Worm (Caenorhabditis elegans): ENCODE results near the gene ZK1290.15.

Gene ZK1290.15

DNA sequence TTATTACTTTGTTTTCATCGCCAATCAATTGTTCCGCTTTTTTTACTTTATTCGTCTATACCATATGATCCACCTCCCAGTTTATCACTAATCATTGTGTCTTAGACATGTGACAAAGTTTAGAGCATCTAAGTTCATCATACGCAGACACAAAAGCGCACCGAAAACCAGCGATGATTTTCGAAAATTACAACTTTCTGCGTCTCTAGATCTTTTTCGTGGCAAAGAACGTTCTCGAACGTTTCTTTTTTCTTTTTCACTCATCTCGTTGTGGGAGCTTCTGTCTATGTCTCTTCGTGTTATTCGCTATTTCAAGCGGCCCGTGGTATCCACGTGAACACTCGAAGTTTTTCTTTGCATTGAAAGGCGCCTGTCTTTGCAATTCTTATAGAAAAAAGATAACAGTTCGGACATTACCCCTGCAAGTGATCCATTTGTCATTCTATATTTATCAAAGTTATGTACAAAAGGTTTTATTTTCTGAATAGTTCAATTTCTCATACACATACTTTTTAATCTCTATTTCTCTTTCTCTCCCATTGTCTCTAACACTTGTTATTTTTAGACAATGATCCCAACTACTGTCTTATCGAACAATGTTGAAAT, 5.8 kb downstream of the ZK1290.15 start, which contains the start of gene ZK1290.5:
Gene ZK1290.5, plus strand, starts transcription at position 566 of the 606 bp plus-strand sequence.
- peak; percentile 36 to 89 for TF ChIP-seq lsy-2 (tag; optimal IDR thresholded peaks at IDR 0.05)
- TF ChIP-seq Y5F2A.4 (GFP tag; optimal IDR thresholded peaks at IDR 0.05), result no peak
- TF ChIP-seq set-16 (GFP tag; IDR thresholded peaks at IDR 0.05), result peak; percentile 36; the same call in 1 of the 2 replicates
- TF ChIP-seq fkh-10 (GFP tag; optimal IDR thresholded peaks at IDR 0.05), result no peak
- peak in 1 of 2 experiments; percentile 91 for TF ChIP-seq unc-62 (GFP tag; optimal IDR thresholded peaks at IDR 0.05 in 1 of 2)
- no peak for TF ChIP-seq unc-62 (tag; optimal IDR thresholded peaks at IDR 0.05)
- peak; percentile 84 for TF ChIP-seq T20F7.1 (GFP tag; optimal IDR thresholded peaks at IDR 0.05)
- peak; percentile 89 for TF ChIP-seq nhr-11 (tag; optimal IDR thresholded peaks at IDR 0.05)
- TF ChIP-seq snpc-1.2 (GFP tag; IDR thresholded peaks at IDR 0.05), result no peak
- TF ChIP-seq pqm-1 (tag; optimal IDR thresholded peaks at IDR 0.05), result peak; percentile 3
- TF ChIP-seq lin-1 (GFP tag; IDR thresholded peaks at IDR 0.05), result peak; percentile 87
- peak; percentile 50 for TF ChIP-seq dpl-1 (GFP tag; optimal IDR thresholded peaks at IDR 0.05)
- TF ChIP-seq dmd-8 (GFP tag; IDR thresholded peaks at IDR 0.05), result no peak
- no peak for TF ChIP-seq jun-1 (tag; optimal IDR thresholded peaks at IDR 0.05)
- no peak for TF ChIP-seq spr-3 (GFP tag; optimal IDR thresholded peaks at IDR 0.05)
- TF ChIP-seq lir-3 (tag; optimal IDR thresholded peaks at IDR 0.05), result no peak
- peak; percentile 90 for TF ChIP-seq nhr-102 (tag; optimal IDR thresholded peaks at IDR 0.05)
- TF ChIP-seq daf-19 (GFP tag; conservative IDR thresholded peaks at IDR 0.05), result no peak
- no peak for TF ChIP-seq arid-1 (GFP tag; conservative IDR thresholded peaks at IDR 0.05)
- no peak for TF ChIP-seq egl-43 (GFP tag; IDR thresholded peaks at IDR 0.05)
- TF ChIP-seq nhr-237 (tag; optimal IDR thresholded peaks at IDR 0.05), result no peak
- no peak for TF ChIP-seq F44E2.7 (GFP tag; IDR thresholded peaks at IDR 0.05)
- peak; percentile 91 for TF ChIP-seq php-3 (GFP tag; IDR thresholded peaks at IDR 0.05)
- TF ChIP-seq madf-5 (GFP tag; IDR thresholded peaks at IDR 0.05), result no peak
- peak; percentile 79; the same call in 1 of the 2 replicates for TF ChIP-seq nhr-41 (GFP tag; IDR thresholded peaks at IDR 0.05)
- no peak for TF ChIP-seq aly-2 (tag; optimal IDR thresholded peaks at IDR 0.05)
- no peak for TF ChIP-seq ceh-62 (tag; optimal IDR thresholded peaks at IDR 0.05)
- TF ChIP-seq T26A8.4 (GFP tag; IDR thresholded peaks at IDR 0.05), result peak; percentile 71
- TF ChIP-seq snpc-4 (tag; optimal IDR thresholded peaks at IDR 0.05), result no peak
- TF ChIP-seq lin-39 (tag; optimal IDR thresholded peaks at IDR 0.05), result no peak
- no peak for TF ChIP-seq ces-1 (GFP tag; optimal IDR thresholded peaks at IDR 0.05)
- peak; percentile 87 for TF ChIP-seq mep-1 (tag; optimal IDR thresholded peaks at IDR 0.05)
- no peak for TF ChIP-seq nhr-42 (GFP tag; IDR thresholded peaks at IDR 0.05)
- TF ChIP-seq mxl-2 (GFP tag; conservative IDR thresholded peaks at IDR 0.05), result peak; percentile 98
- TF ChIP-seq dve-1 (tag; optimal IDR thresholded peaks at IDR 0.05; ENCODE audit: insufficient read depth), result peak; percentile 98
- TF ChIP-seq ceh-82 (tag; optimal IDR thresholded peaks at IDR 0.05), result no peak
- no peak for TF ChIP-seq F37D6.2 (tag; optimal IDR thresholded peaks at IDR 0.05)
- peak; percentile 49 for TF ChIP-seq nhr-25 (tag; optimal IDR thresholded peaks at IDR 0.05; ENCODE audit: borderline replicate concordance, insufficient read depth)
- TF ChIP-seq sdz-12 (GFP tag; optimal IDR thresholded peaks at IDR 0.05), result no peak
- TF ChIP-seq zip-2 (tag; optimal IDR thresholded peaks at IDR 0.05), result peak; percentile 40
- no peak for TF ChIP-seq vab-7 (GFP tag; IDR thresholded peaks at IDR 0.05)
- no peak for TF ChIP-seq nhr-6 (tag; optimal IDR thresholded peaks at IDR 0.05)
- no peak for TF ChIP-seq zip-11 (GFP tag; IDR thresholded peaks at IDR 0.05)
- no peak for TF ChIP-seq zfp-2 (tag; optimal IDR thresholded peaks at IDR 0.05)
- 0 out of 2 replicates have a peak, but pooled peaks have one; percentile 31 for TF ChIP-seq Y75B8A.6 (GFP tag; IDR thresholded peaks at IDR 0.05)
- TF ChIP-seq rbr-2 (tag; optimal IDR thresholded peaks at IDR 0.05), result peak; percentile 67
- no peak for TF ChIP-seq ama-1 (optimal IDR thresholded peaks at IDR 0.05)
- peak; percentile 72 for TF ChIP-seq cey-2 (tag; optimal IDR thresholded peaks at IDR 0.05; ENCODE audit: borderline replicate concordance, insufficient read depth)
- TF ChIP-seq egl-27 (tag; optimal IDR thresholded peaks at IDR 0.05), result no peak
- TF ChIP-seq unc-39 (tag; optimal IDR thresholded peaks at IDR 0.05), result no peak
- TF ChIP-seq mdl-1 (tag; optimal IDR thresholded peaks at IDR 0.05), result peak; percentile 43 to 95

Data from whole organism, L4 larva.